Fruit fly (Drosophila melanogaster) whole organism, embryonic: ENCODE data around the gene Cyp313a3.

ENCODE experiments used
- Atf6 ChIP-seq: fragments of 200-800 bp; sonication (Bioruptor generic); IDR thresholded peaks from 2 replicates; pipeline ENCODE4 v1.3.6; 2022; ENCODE audit warnings: missing biosample characterization, missing genetic modification characterization
- B-H2 ChIP-seq: fragments of 200-800 bp; sonication (Bioruptor generic); optimal IDR thresholded peaks from 2 replicates; lab custom pipeline; 2018; ENCODE audit warnings: missing biosample characterization, mild to moderate bottlenecking, missing genetic modification characterization
- CG12236 ChIP-seq: fragments of 200-800 bp; sonication (Bioruptor generic); optimal IDR thresholded peaks from 2 replicates; lab custom pipeline; 2016; ENCODE audit warnings: missing biosample characterization, missing genetic modification characterization
- CG12299 ChIP-seq: fragments of 200-800 bp; sonication (Bioruptor generic); optimal IDR thresholded peaks from 2 replicates; lab custom pipeline; 2018; ENCODE audit warnings: missing biosample characterization, mild to moderate bottlenecking, missing genetic modification characterization
- CG12659 ChIP-seq: fragments of 200-800 bp; sonication (Bioruptor generic); optimal IDR thresholded peaks from 3 replicates; lab custom pipeline; 2017; ENCODE audit warnings: mild to moderate bottlenecking, missing biosample characterization, missing genetic modification reagents, missing genetic modification characterization
- CG1602 ChIP-seq: fragments of 200-800 bp; sonication (Bioruptor generic); optimal IDR thresholded peaks from 3 replicates; lab custom pipeline; 2016; ENCODE audit warnings: missing biosample characterization, missing genetic modification characterization
- CG16815 ChIP-seq: fragments of 200-800 bp; sonication (Bioruptor generic); optimal IDR thresholded peaks from 3 replicates; lab custom pipeline; 2017; ENCODE audit warnings: missing biosample characterization, mild to moderate bottlenecking, missing genetic modification characterization
- CG17385 ChIP-seq: fragments of 200-800 bp; sonication (Bioruptor generic); optimal IDR thresholded peaks from 3 replicates; lab custom pipeline; 2018; ENCODE audit warnings: missing biosample characterization, mild to moderate bottlenecking, missing genetic modification characterization
- CG18262 ChIP-seq: fragments of 200-800 bp; optimal IDR thresholded peaks from 3 replicates; lab custom pipeline; 2019; ENCODE audit warnings: missing biosample characterization, mild to moderate bottlenecking, missing genetic modification characterization, moderate library complexity
- CG1832 ChIP-seq: fragments of 200-800 bp; sonication (Bioruptor generic); optimal IDR thresholded peaks from 2 replicates; lab custom pipeline; 2017; ENCODE audit warnings: missing biosample characterization, mild to moderate bottlenecking, missing genetic modification characterization, inconsistent platforms
- CG30431 ChIP-seq: fragments of 200-800 bp; sonication (Bioruptor generic); optimal IDR thresholded peaks from 2 replicates; lab custom pipeline; 2017; ENCODE audit warnings: missing biosample characterization, missing genetic modification characterization
- CG3163 ChIP-seq: fragments of 200-800 bp; sonication (Bioruptor generic); optimal IDR thresholded peaks from 3 replicates; lab custom pipeline; 2016; ENCODE audit warnings: missing biosample characterization, missing genetic modification characterization
- CG32772 ChIP-seq: fragments of 200-800 bp; sonication (Bioruptor generic); IDR thresholded peaks from 2 replicates; pipeline ENCODE4 v1.3.6; 2022; ENCODE audit warnings: missing biosample characterization, missing genetic modification characterization
- CG3726 ChIP-seq: fragments of 200-800 bp; sonication (Bioruptor generic); IDR thresholded peaks from 3 replicates; pipeline ENCODE4, ENCODE4 v1.3.6; 2022; ENCODE audit warnings: missing biosample characterization, missing genetic modification characterization
- CG3838 ChIP-seq: fragments of 200-800 bp; sonication (Bioruptor generic); optimal IDR thresholded peaks from 3 replicates; lab custom pipeline; 2016; ENCODE audit warnings: missing biosample characterization, missing genetic modification characterization
- CG3995 ChIP-seq: fragments of 200-800 bp; sonication (Bioruptor generic); optimal IDR thresholded peaks from 3 replicates; lab custom pipeline; 2016; ENCODE audit warnings: missing biosample characterization, missing genetic modification characterization
- CG4730 ChIP-seq: fragments of 200-800 bp; sonication (Bioruptor generic); IDR thresholded peaks from 2 replicates; pipeline ENCODE4 v1.3.6; 2022; ENCODE audit warnings: missing biosample characterization, missing genetic modification characterization
- CG6175 ChIP-seq: fragments of 200-800 bp; sonication (Bioruptor generic); IDR thresholded peaks from 3 replicates; pipeline ENCODE4 v1.3.6; 2022; ENCODE audit warnings: missing biosample characterization, missing genetic modification characterization
- CG7357 ChIP-seq: fragments of 200-800 bp; sonication (Bioruptor generic); IDR thresholded peaks from 3 replicates; pipeline ENCODE4 v1.3.6; 2022; ENCODE audit warnings: missing biosample characterization, missing genetic modification characterization
- CG7745 ChIP-seq: fragments of 200-800 bp; sonication (Bioruptor generic); optimal IDR thresholded peaks from 2 replicates; lab custom pipeline; 2018; ENCODE audit warnings: missing biosample characterization, mild to moderate bottlenecking, missing genetic modification characterization, moderate library complexity
- CG8359 ChIP-seq: fragments of 200-800 bp; sonication (Bioruptor generic); optimal IDR thresholded peaks from 2 replicates; lab custom pipeline; 2017; ENCODE audit warnings: missing biosample characterization, mild to moderate bottlenecking, missing genetic modification characterization, borderline replicate concordance
- D19B ChIP-seq: fragments of 200-800 bp; sonication (Bioruptor generic); optimal IDR thresholded peaks from 2 replicates; lab custom pipeline; 2017; ENCODE audit warnings: missing biosample characterization, mild to moderate bottlenecking, missing genetic modification characterization
- E2f1 ChIP-seq: fragments of 200-800 bp; sonication (Bioruptor generic); IDR thresholded peaks from 2 replicates; pipeline ENCODE4 v1.3.6; 2022; ENCODE audit warnings: missing biosample characterization, missing genetic modification characterization
- Eip74EF ChIP-seq, 2 experiments: fragments of 200-800 bp in 1 of 2; fragments of >200 bp in 1 of 2; sonication (Bioruptor generic) in 1 of 2; optimal IDR thresholded peaks; 2 replicates each; lab custom pipeline; 2017 to 2019; ENCODE audit warnings: missing biosample characterization in 2 of 2, missing genetic modification characterization in 2 of 2, mild to moderate bottlenecking in 1 of 2, moderate library complexity in 1 of 2
- Hand ChIP-seq: fragments of 200-800 bp; sonication (Bioruptor generic); optimal IDR thresholded peaks from 2 replicates; lab custom pipeline; 2017; ENCODE audit warnings: mild to moderate bottlenecking, missing biosample characterization, missing genetic modification reagents, missing genetic modification characterization
- MESR4 ChIP-seq: fragments of 200-800 bp; sonication (Bioruptor generic); optimal IDR thresholded peaks from 2 replicates; lab custom pipeline; 2018; ENCODE audit warnings: missing biosample characterization, mild to moderate bottlenecking, missing genetic modification characterization, moderate library complexity
- NFAT ChIP-seq: fragments of 200-800 bp; sonication (Bioruptor generic); IDR thresholded peaks from 2 replicates; pipeline ENCODE4 v1.3.6; 2022; ENCODE audit warnings: missing biosample characterization, missing genetic modification characterization
- NK7.1 ChIP-seq: fragments of 200-800 bp; sonication (Bioruptor generic); optimal IDR thresholded peaks from 3 replicates; lab custom pipeline; 2016; ENCODE audit warnings: missing biosample characterization, missing genetic modification characterization
- Six4 ChIP-seq: fragments of 200-800 bp; sonication (Bioruptor generic); optimal IDR thresholded peaks from 2 replicates; lab custom pipeline; 2016; ENCODE audit warnings: missing biosample characterization, missing genetic modification characterization
- Sox100B ChIP-seq: fragments of 200-800 bp; sonication (Bioruptor generic); optimal IDR thresholded peaks from 3 replicates; lab custom pipeline; 2018; ENCODE audit warnings: missing biosample characterization, mild to moderate bottlenecking, missing genetic modification characterization
- Vsx1 ChIP-seq: fragments of 200-800 bp; sonication (Bioruptor generic); optimal IDR thresholded peaks from 2 replicates; lab custom pipeline; 2017; ENCODE audit warnings: missing biosample characterization, mild to moderate bottlenecking, missing genetic modification characterization, missing genetic modification reagents
- Xbp1 ChIP-seq: fragments of 200-800 bp; sonication (Bioruptor generic); optimal IDR thresholded peaks from 3 replicates; lab custom pipeline; 2016; ENCODE audit warnings: missing biosample characterization, mild to moderate bottlenecking, missing genetic modification characterization
- chif ChIP-seq, 2 experiments: fragments of 200-800 bp; sonication (Bioruptor generic); optimal IDR thresholded peaks; 3 replicates each; lab custom pipeline; 2016; ENCODE audit warnings: missing biosample characterization in 2 of 2, missing genetic modification characterization in 2 of 2
- chinmo ChIP-seq: fragments of 200-800 bp; sonication (Bioruptor generic); IDR thresholded peaks from 4 replicates; pipeline ENCODE4 v1.3.6; 2022; ENCODE audit warnings: missing biosample characterization, missing genetic modification characterization; ENCODE audit not compliant: partially characterized antibody
- disco-r ChIP-seq: fragments of 200-800 bp; sonication (Bioruptor generic); optimal IDR thresholded peaks from 2 replicates; lab custom pipeline; 2016; ENCODE audit warnings: missing biosample characterization, missing genetic modification characterization
- eyg ChIP-seq: fragments of 200-800 bp; sonication (Bioruptor generic); optimal IDR thresholded peaks from 3 replicates; lab custom pipeline; 2016; ENCODE audit warnings: missing biosample characterization, missing genetic modification characterization
- fru ChIP-seq: fragments of >200 bp; optimal IDR thresholded peaks from 2 replicates; lab custom pipeline; 2017
- h ChIP-seq: fragments of >200 bp; optimal IDR thresholded peaks from 2 replicates; lab custom pipeline; 2017
- jing ChIP-seq: fragments of 200-800 bp; sonication (Bioruptor generic); optimal IDR thresholded peaks from 2 replicates; lab custom pipeline; 2018; ENCODE audit warnings: missing biosample characterization, mild to moderate bottlenecking, missing genetic modification characterization
- jumu ChIP-seq: fragments of 200-800 bp; sonication (Bioruptor generic); optimal IDR thresholded peaks from 3 replicates; lab custom pipeline; 2016; ENCODE audit warnings: missing biosample characterization, missing genetic modification characterization
- kni ChIP-seq: fragments of 200-800 bp; sonication (Bioruptor generic); optimal IDR thresholded peaks from 3 replicates; lab custom pipeline; 2017; ENCODE audit warnings: mild to moderate bottlenecking, missing biosample characterization, missing genetic modification reagents, missing genetic modification characterization
- maf-S ChIP-seq: fragments of 200-800 bp; sonication (Bioruptor generic); optimal IDR thresholded peaks from 2 replicates; lab custom pipeline; 2016; ENCODE audit warnings: missing biosample characterization, missing genetic modification characterization
- otp ChIP-seq: fragments of 200-800 bp; sonication (Bioruptor generic); IDR thresholded peaks from 3 replicates; pipeline ENCODE4, ENCODE4 v1.3.6; 2022; ENCODE audit warnings: missing biosample characterization, missing genetic modification characterization
- pan ChIP-seq, 4 experiments: fragments of >200 bp in 3 of 4; fragments of 200-800 bp in 1 of 4; sonication (Bioruptor generic) in 1 of 4; optimal IDR thresholded peaks in 3 of 4; IDR thresholded peaks in 1 of 4; 2 replicates each; pipeline versions ENCODE4 v1.3.6 to Lab custom; 2017 to 2022; ENCODE audit warnings: missing biosample characterization in 2 of 4, missing genetic modification characterization in 2 of 4, mixed read lengths in 1 of 4
- pb ChIP-seq: fragments of 200-800 bp; sonication (Bioruptor generic); optimal IDR thresholded peaks from 3 replicates; lab custom pipeline; 2016; ENCODE audit warnings: missing biosample characterization, missing genetic modification characterization
- pros ChIP-seq: fragments of 200-800 bp; sonication (Bioruptor generic); optimal IDR thresholded peaks from 3 replicates; lab custom pipeline; 2019; ENCODE audit warnings: missing biosample characterization, mild to moderate bottlenecking, missing genetic modification characterization, moderate library complexity
- pum ChIP-seq: fragments of 200-800 bp; sonication (Bioruptor generic); optimal IDR thresholded peaks from 2 replicates; lab custom pipeline; 2016; ENCODE audit warnings: missing biosample characterization, missing genetic modification characterization
- sr ChIP-seq: fragments of 200-800 bp; sonication (Bioruptor generic); IDR thresholded peaks from 3 replicates; pipeline ENCODE4 v1.3.6; 2022; ENCODE audit warnings: missing biosample characterization, missing genetic modification characterization
- tup ChIP-seq: fragments of 200-800 bp; sonication (Bioruptor generic); optimal IDR thresholded peaks from 2 replicates; lab custom pipeline; 2016; ENCODE audit warnings: missing biosample characterization, mild to moderate bottlenecking, missing genetic modification characterization, moderate library complexity
- vfl ChIP-seq: fragments of 200-800 bp; sonication (Bioruptor generic); optimal IDR thresholded peaks from 2 replicates; lab custom pipeline; 2016; ENCODE audit warnings: missing biosample characterization, missing genetic modification characterization

The Cyp313a3 gene

DNA sequence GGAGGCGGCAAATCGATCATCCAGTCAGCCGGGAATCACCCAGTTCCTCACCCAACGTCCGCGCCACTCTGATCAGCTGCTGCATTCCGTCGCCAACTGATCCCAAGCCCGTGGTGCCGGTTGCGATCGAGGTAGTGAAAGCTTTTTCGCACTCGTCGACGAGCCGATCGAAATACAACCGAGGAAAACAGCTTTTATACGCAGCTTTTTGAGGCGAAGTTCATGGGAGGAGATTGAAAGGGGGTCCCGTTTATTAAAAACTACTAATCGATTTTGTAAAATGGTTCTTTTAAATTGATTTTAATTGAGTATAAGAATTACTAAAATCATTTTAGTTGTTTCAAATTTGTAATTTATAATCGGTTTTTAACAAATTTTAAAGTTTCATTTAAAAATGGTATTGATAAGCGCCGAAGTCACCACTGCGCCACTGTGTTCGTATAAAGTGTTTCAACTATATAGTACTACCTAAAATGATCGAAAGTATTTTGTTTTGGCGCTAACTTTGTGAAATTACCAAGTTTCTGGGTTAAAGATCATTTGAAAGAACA lies 17.6 kb downstream of the Cyp313a3 start, which contains the start of gene CG4860 (continued):
- no peak for TF ChIP-seq pros (GFP tag; lab: Kevin White, UChicago)
- peak; percentile 54 for TF ChIP-seq pb
- peak; percentile 46 for TF ChIP-seq jing (GFP tag; lab: Kevin White, UChicago)
- TF ChIP-seq CG1602 (GFP tag; lab: Kevin White, UChicago), result peak; percentile 80
- peak; percentile 78 to 82 for TF ChIP-seq chif (GFP tag; optimal IDR thresholded peaks at IDR 0.05; lab: Kevin White, UChicago)
- TF ChIP-seq eyg (GFP tag; lab: Kevin White, UChicago), result peak; percentile 53
- peak; percentile 80 for TF ChIP-seq B-H2 (GFP tag; lab: Kevin White, UChicago)
- peak; percentile 76 for TF ChIP-seq Vsx1 (GFP tag; lab: Kevin White, UChicago)
- TF ChIP-seq CG12299 (tag; lab: Kevin White, UChicago), result peak; percentile 84
- peak; percentile 19 for TF ChIP-seq MESR4
- TF ChIP-seq maf-S (GFP tag; lab: Kevin White, UChicago), result peak; percentile 86
- TF ChIP-seq CG17385 (GFP tag; lab: Kevin White, UChicago), result peak; percentile 80
- TF ChIP-seq pan (optimal IDR thresholded peaks at IDR 0.05; lab: Kevin White, UChicago), result no peak
- peak in 1 of 2 experiments; percentile 92 for TF ChIP-seq pan (GFP tag; optimal IDR thresholded peaks at IDR 0.05 in 1 of 2, IDR thresholded peaks at IDR 0.05 in 1 of 2)
- peak; percentile 60 for TF ChIP-seq CG3838 (GFP tag; lab: Kevin White, UChicago)
- TF ChIP-seq tup (GFP tag; lab: Kevin White, UChicago), result peak; percentile 31
- peak; percentile 81 for TF ChIP-seq Six4 (GFP tag; lab: Kevin White, UChicago)
- peak; percentile 65 for TF ChIP-seq CG12236 (GFP tag; lab: Kevin White, UChicago)
- TF ChIP-seq CG3995 (GFP tag; lab: Kevin White, UChicago), result peak; percentile 27
- peak; percentile 68 for TF ChIP-seq CG32772
- peak; percentile 89 for TF ChIP-seq Atf6 (GFP tag; lab: Robert Waterston, UW)
- TF ChIP-seq vfl (GFP tag; lab: Kevin White, UChicago), result peak; percentile 85
- TF ChIP-seq sr (GFP tag; lab: Robert Waterston, UW), result peak; percentile 53; the same call in 1 of the 3 replicates
- TF ChIP-seq CG4730 (GFP tag; lab: Robert Waterston, UW), result peak; percentile 80
- TF ChIP-seq fru (lab: Kevin White, UChicago), result no peak
- TF ChIP-seq CG18262 (tag; lab: Kevin White, UChicago), result no peak
- TF ChIP-seq NK7.1 (GFP tag; lab: Kevin White, UChicago), result peak; percentile 77
- TF ChIP-seq Eip74EF (GFP tag; optimal IDR thresholded peaks at IDR 0.05; lab: Kevin White, UChicago), result no peak
- no peak for TF ChIP-seq CG1832
- TF ChIP-seq Sox100B (GFP tag; lab: Kevin White, UChicago), result no peak
- peak; percentile 45 for TF ChIP-seq CG3163 (GFP tag; lab: Kevin White, UChicago)
- TF ChIP-seq pum (GFP tag; lab: Kevin White, UChicago), result peak; percentile 84
- 0 out of 3 replicates have a peak, but pooled peaks have one; percentile 24 for TF ChIP-seq CG3726 (GFP tag; lab: Robert Waterston, UW)
- no peak for TF ChIP-seq CG7745 (tag; lab: Kevin White, UChicago)
- peak; percentile 50 for TF ChIP-seq Hand (GFP tag; lab: Kevin White, UChicago)
- peak; percentile 65 for TF ChIP-seq disco-r (GFP tag; lab: Kevin White, UChicago)
- peak; percentile 63 for TF ChIP-seq CG30431 (GFP tag; lab: Kevin White, UChicago)
- TF ChIP-seq CG6175, result peak; percentile 83; the same call in 2 of the 3 replicates
- peak; percentile 73 for TF ChIP-seq otp (GFP tag; lab: Robert Waterston, UW)
- peak; percentile 71 for TF ChIP-seq CG7357 (GFP tag; lab: Robert Waterston, UW)
- TF ChIP-seq chinmo, result no peak
- peak; percentile 64 for TF ChIP-seq CG16815 (GFP tag; lab: Kevin White, UChicago)
- TF ChIP-seq h (lab: Kevin White, UChicago), result no peak
- peak; percentile 85 for TF ChIP-seq jumu (GFP tag; lab: Kevin White, UChicago)
- peak; percentile 91 for TF ChIP-seq CG12659
- TF ChIP-seq kni (GFP tag; lab: Kevin White, UChicago), result no peak
- TF ChIP-seq E2f1 (GFP tag; lab: Robert Waterston, UW), result peak; percentile 89
- TF ChIP-seq Xbp1 (GFP tag; lab: Kevin White, UChicago), result peak; percentile 92
- no peak for TF ChIP-seq CG8359
- TF ChIP-seq NFAT (GFP tag; lab: Robert Waterston, UW), result peak; percentile 92
- peak; percentile 57 for TF ChIP-seq D19B (GFP tag; lab: Kevin White, UChicago)
